Worm (Caenorhabditis elegans) whole organism, L2 larva: ENCODE data around the gene C15B12.4.

Experiments
- F13H6.1 ChIP-seq: sonication (generic microtip); optimal IDR thresholded peaks from 2 replicates; lab custom pipeline; 2016; ENCODE audit warnings: missing genetic modification characterization, missing compliant biosample characterization
- alr-1 ChIP-seq: fragments of 150-350 bp; optimal IDR thresholded peaks from 2 replicates; lab custom pipeline; 2014; ENCODE audit warnings: missing biosample characterization, missing genetic modification characterization
- ama-1 ChIP-seq: fragments of 150-350 bp; optimal IDR thresholded peaks from 2 replicates; lab custom pipeline; 2018; ENCODE audit warnings: inconsistent platforms
- blmp-1 ChIP-seq: sonication (generic microtip); optimal IDR thresholded peaks from 2 replicates; lab custom pipeline; 2017; ENCODE audit warnings: missing genetic modification characterization, mild to moderate bottlenecking, missing compliant biosample characterization, antibody characterized with exemption, moderate library complexity; ENCODE audit not compliant: insufficient read depth
- ceh-16 ChIP-seq: fragments of 150-350 bp; optimal IDR thresholded peaks from 2 replicates; lab custom pipeline; 2014; ENCODE audit warnings: missing biosample characterization, missing genetic modification characterization
- ceh-82 ChIP-seq: fragments of 150-350 bp; optimal IDR thresholded peaks from 2 replicates; lab custom pipeline; 2014; ENCODE audit warnings: missing biosample characterization, missing genetic modification characterization
- crh-2 ChIP-seq: sonication (generic microtip); optimal IDR thresholded peaks from 2 replicates; lab custom pipeline; 2017; ENCODE audit warnings: missing biosample characterization, missing genetic modification characterization
- egl-27 ChIP-seq: sonication (generic microtip); optimal IDR thresholded peaks from 3 replicates; lab custom pipeline; 2017; ENCODE audit warnings: missing biosample characterization, missing genetic modification reagents, missing genetic modification characterization
- elt-1 ChIP-seq: fragments of 150-350 bp; optimal IDR thresholded peaks from 2 replicates; lab custom pipeline; 2014; ENCODE audit warnings: missing biosample characterization, missing genetic modification characterization
- elt-3 ChIP-seq: sonication (generic microtip); optimal IDR thresholded peaks from 2 replicates; lab custom pipeline; 2017; ENCODE audit warnings: missing biosample characterization, missing genetic modification characterization
- fos-1 ChIP-seq: fragments of 150-350 bp; optimal IDR thresholded peaks from 2 replicates; lab custom pipeline; 2014; ENCODE audit warnings: missing biosample characterization, missing genetic modification characterization
- gmeb-1 ChIP-seq: fragments of 150-350 bp; optimal IDR thresholded peaks from 2 replicates; lab custom pipeline; 2014; ENCODE audit warnings: missing biosample characterization, missing genetic modification characterization
- mab-5 ChIP-seq: fragments of 150-350 bp; optimal IDR thresholded peaks from 2 replicates; lab custom pipeline; 2014; ENCODE audit warnings: missing biosample characterization, missing genetic modification characterization
- nhr-11 ChIP-seq: fragments of 150-350 bp; optimal IDR thresholded peaks from 2 replicates; lab custom pipeline; 2014; ENCODE audit warnings: missing biosample characterization, missing genetic modification characterization
- nhr-12 ChIP-seq: fragments of 150-350 bp; optimal IDR thresholded peaks from 2 replicates; lab custom pipeline; 2014; ENCODE audit warnings: missing biosample characterization, missing genetic modification characterization
- nhr-129 ChIP-seq: fragments of 150-350 bp; optimal IDR thresholded peaks from 2 replicates; lab custom pipeline; 2014; ENCODE audit warnings: missing biosample characterization, missing genetic modification characterization
- nhr-21 ChIP-seq: fragments of 150-350 bp; optimal IDR thresholded peaks from 2 replicates; lab custom pipeline; 2014; ENCODE audit warnings: missing biosample characterization, missing genetic modification characterization
- nhr-237 ChIP-seq: fragments of 150-350 bp; optimal IDR thresholded peaks from 2 replicates; lab custom pipeline; 2014; ENCODE audit warnings: missing biosample characterization, missing genetic modification characterization
- peb-1 ChIP-seq: fragments of 150-350 bp; optimal IDR thresholded peaks from 2 replicates; lab custom pipeline; 2014; ENCODE audit warnings: missing biosample characterization, missing genetic modification characterization
- sma-3 ChIP-seq: sonication (generic microtip); optimal IDR thresholded peaks from 2 replicates; lab custom pipeline; 2016; ENCODE audit warnings: missing genetic modification reagents, missing genetic modification characterization, missing compliant biosample characterization
- sma-9 ChIP-seq, 2 experiments: fragments of 150-350 bp in 1 of 2; sonication (generic microtip) in 1 of 2; optimal IDR thresholded peaks; 2 replicates each; lab custom pipeline; 2014 to 2016; ENCODE audit warnings: missing genetic modification characterization in 2 of 2, mild to moderate bottlenecking in 1 of 2, missing biosample characterization in 1 of 2, missing compliant biosample characterization in 1 of 2, missing genetic modification reagents in 1 of 2, moderate library complexity in 1 of 2
- unc-55 ChIP-seq: fragments of 150-350 bp; sonication (generic microtip); optimal IDR thresholded peaks from 3 replicates; lab custom pipeline; 2014; ENCODE audit warnings: missing biosample characterization, missing genetic modification reagents, missing genetic modification characterization
- zag-1 ChIP-seq: fragments of 150-350 bp; optimal IDR thresholded peaks from 2 replicates; lab custom pipeline; 2014; ENCODE audit warnings: missing biosample characterization, missing genetic modification characterization
- ztf-4 ChIP-seq: fragments of 150-350 bp; optimal IDR thresholded peaks from 2 replicates; lab custom pipeline; 2014; ENCODE audit warnings: missing biosample characterization, missing genetic modification characterization

C15B12.4 gene

DNA sequence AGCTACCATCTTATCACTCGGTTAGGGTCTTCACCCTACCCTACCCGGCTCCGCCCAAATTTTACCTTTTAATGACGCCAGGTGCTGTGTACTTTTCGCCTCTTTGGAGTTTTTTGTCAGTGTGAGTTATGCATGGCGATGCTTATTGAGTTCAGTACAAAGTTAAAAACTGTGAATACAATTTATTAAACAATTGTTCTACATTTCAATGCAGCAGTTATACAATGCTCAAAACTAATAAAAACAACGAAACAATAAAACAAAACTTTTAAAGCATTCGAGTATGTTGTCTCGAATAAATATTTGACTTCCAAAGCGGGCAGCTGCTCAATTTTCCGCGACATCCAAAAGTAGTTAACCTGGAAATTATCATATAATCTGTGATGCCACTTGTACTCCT is 43.0 kb downstream of the C15B12.4 start, which contains the start of gene ctsa-2:
ctsa-2 (minus strand) TSS at position 101 of the 400 bp plus-strand sequence.
- TF ChIP-seq peb-1 (tag; lab: Kevin White, UChicago), result no peak
- peak; percentile 7 for TF ChIP-seq fos-1

DNA sequence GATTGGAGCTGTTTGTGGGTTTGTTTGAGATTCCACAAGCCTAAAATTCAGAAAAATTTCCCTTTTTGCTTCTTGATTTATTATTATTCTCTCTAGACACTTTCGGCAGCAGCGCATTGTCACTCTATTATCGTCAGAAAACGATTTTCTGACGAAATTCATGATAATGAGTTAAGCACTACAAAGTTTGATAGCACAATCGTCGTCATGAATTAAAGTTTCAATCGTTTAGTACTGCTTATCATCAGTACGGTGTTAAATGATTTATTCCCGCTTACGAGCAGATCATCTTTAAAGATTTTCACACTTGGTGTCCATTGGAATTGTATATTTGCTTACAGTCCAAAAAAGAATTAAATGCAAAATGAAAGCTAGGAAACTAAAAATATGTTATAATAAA is 44.0 kb downstream of the C15B12.4 start:
- TF ChIP-seq nhr-12 (tag; lab: Kevin White, UChicago) (no peak), alr-1 (no peak), ama-1 (lab: Kevin White, UChicago) (no peak), gmeb-1 (tag; lab: Kevin White, UChicago) (no peak), egl-27 (tag; lab: Kevin White, UChicago) (no peak), blmp-1 (tag; lab: Kevin White, UChicago) (no peak), nhr-237 (tag; lab: Kevin White, UChicago) (no peak), fos-1 (peak; percentile 62), nhr-21 (tag; lab: Kevin White, UChicago) (no peak), sma-9 (GFP tag; optimal IDR thresholded peaks at IDR 0.05; lab: Kevin White, UChicago) (peak; percentile 17), sma-9 (tag; optimal IDR thresholded peaks at IDR 0.05; lab: Kevin White, UChicago) (no peak), elt-1 (tag; lab: Kevin White, UChicago) (no peak)

DNA sequence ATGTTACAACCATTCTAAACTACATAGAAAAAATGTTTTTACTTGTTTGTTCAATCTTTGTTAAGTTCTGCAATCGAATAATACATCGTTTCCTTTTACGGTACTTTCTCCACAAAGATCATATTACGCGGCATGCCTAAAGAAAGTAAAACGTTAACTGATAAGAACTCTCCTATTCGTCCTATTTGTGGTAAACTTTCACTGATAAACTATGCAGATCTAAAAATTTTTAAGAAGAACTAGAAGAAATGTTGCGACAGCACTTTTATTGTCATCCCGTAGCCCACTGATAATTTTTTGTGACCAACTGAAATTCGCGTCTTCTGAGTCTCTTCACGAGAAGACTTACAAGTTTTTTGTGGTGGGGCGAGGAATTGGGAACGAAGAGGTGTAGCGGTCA is 46.4 kb downstream of the C15B12.4 start:
- no peak for TF ChIP-seq ceh-16 (tag; lab: Kevin White, UChicago)
- TF ChIP-seq nhr-11 (tag; lab: Kevin White, UChicago), result no peak
- TF ChIP-seq F13H6.1, result peak; percentile 27
- TF ChIP-seq nhr-12 (tag; lab: Kevin White, UChicago), result no peak
- no peak for TF ChIP-seq ztf-4 (tag; lab: Kevin White, UChicago)
- TF ChIP-seq sma-3 (GFP tag; lab: Kevin White, UChicago), result no peak
- peak; percentile 28 for TF ChIP-seq nhr-129 (tag; lab: Kevin White, UChicago)
- peak; percentile 49 for TF ChIP-seq crh-2 (tag; lab: Kevin White, UChicago)
- TF ChIP-seq egl-27 (tag; lab: Kevin White, UChicago), result no peak
- TF ChIP-seq nhr-237 (tag; lab: Kevin White, UChicago), result no peak
- TF ChIP-seq mab-5 (tag; lab: Kevin White, UChicago), result no peak
- TF ChIP-seq ceh-82 (tag; lab: Kevin White, UChicago), result no peak
- peak; percentile 77 for TF ChIP-seq fos-1
- TF ChIP-seq elt-3 (tag; lab: Kevin White, UChicago), result no peak
- no peak for TF ChIP-seq ama-1 (lab: Kevin White, UChicago)
- no peak for TF ChIP-seq unc-55 (GFP tag; lab: Kevin White, UChicago)
- TF ChIP-seq sma-9 (GFP tag; optimal IDR thresholded peaks at IDR 0.05; lab: Kevin White, UChicago), result peak; percentile 55
- TF ChIP-seq sma-9 (tag; optimal IDR thresholded peaks at IDR 0.05; lab: Kevin White, UChicago), result no peak

ce11 chrX:6420681-6421080 is 52.9 kb downstream of the C15B12.4 start, which contains the start of gene K10C2.12:
Gene K10C2.12 (minus strand): TSS chrX:6420781.
- TF ChIP-seq nhr-129 (tag; lab: Kevin White, UChicago) (no peak), zag-1 (tag; lab: Kevin White, UChicago) (no peak)
- TF ChIP-seq, all 48 proteins: peak for 0
